Worm (Caenorhabditis elegans): ENCODE results near the gene spe-27.

The spe-27 gene

ce11 chrIV:5846269-5846668 is 19.4 kb downstream of the spe-27 start, which contains the start of gene sams-4:
Gene sams-4, minus strand, starts transcription at chrIV:5846369.
- no peak for TF ChIP-seq hnd-1 (tag; optimal IDR thresholded peaks at IDR 0.05)
- TF ChIP-seq aly-1 (tag; optimal IDR thresholded peaks at IDR 0.05), result no peak
- TF ChIP-seq ceh-13 (GFP tag; optimal IDR thresholded peaks at IDR 0.05), result no peak
- no peak for TF ChIP-seq tbx-11 (GFP tag; IDR thresholded peaks at IDR 0.05)
- no peak for TF ChIP-seq tra-4 (tag; optimal IDR thresholded peaks at IDR 0.05)
- no peak for TF ChIP-seq tbx-37 (GFP tag; conservative IDR thresholded peaks at IDR 0.05)
- no peak for TF ChIP-seq pes-1 (GFP tag; IDR thresholded peaks at IDR 0.05)
- no peak for TF ChIP-seq ceh-36 (tag; optimal IDR thresholded peaks at IDR 0.05)
- no peak for TF ChIP-seq flt-1 (GFP tag; IDR thresholded peaks at IDR 0.05)
- TF ChIP-seq hmg-4 (GFP tag; optimal IDR thresholded peaks at IDR 0.05), result no peak

- TF ChIP-seq sea-1 (GFP tag; conservative IDR thresholded peaks at IDR 0.05) (no peak), hmg-4 (GFP tag; optimal IDR thresholded peaks at IDR 0.05) (no peak), scrt-1 (GFP tag; IDR thresholded peaks at IDR 0.05) (no peak), pes-1 (GFP tag; IDR thresholded peaks at IDR 0.05) (no peak), tbx-37 (GFP tag; conservative IDR thresholded peaks at IDR 0.05) (no peak), hmbx-1 (tag; optimal IDR thresholded peaks at IDR 0.05) (no peak), ama-1 (optimal IDR thresholded peaks at IDR 0.05) (no peak), ceh-13 (GFP tag; optimal IDR thresholded peaks at IDR 0.05) (no peak)
Measured at ce11 chrIV:5842905-5843304, 22.8 kb downstream of the spe-27 start.

DNA sequence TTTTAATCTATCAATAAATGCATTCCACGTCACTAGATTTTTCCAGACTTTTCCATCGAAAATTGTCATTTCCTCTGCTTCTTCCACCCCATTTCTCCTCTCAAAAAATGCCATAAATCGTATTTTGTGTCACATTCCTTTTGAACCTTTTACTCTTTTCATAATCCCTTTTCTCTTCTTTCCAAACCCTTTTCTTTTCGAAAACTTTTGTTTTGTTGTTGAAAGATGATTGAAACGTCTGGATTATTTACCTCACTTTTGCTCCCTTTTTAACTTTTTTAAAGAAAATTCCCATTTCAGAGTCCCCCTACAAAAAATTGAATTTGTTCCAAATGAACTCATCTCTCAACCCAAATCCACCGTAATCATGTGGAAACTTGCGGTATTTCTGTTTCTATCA is 26.5 kb downstream of the spe-27 start, which contains the start of gene C06E7.2:
C06E7.2 (plus strand) TSS at position 301 of the 400 bp plus-strand sequence.
- no peak for TF ChIP-seq ets-7 (tag; optimal IDR thresholded peaks at IDR 0.05)
- TF ChIP-seq hmbx-1 (tag; optimal IDR thresholded peaks at IDR 0.05), result no peak
- no peak for TF ChIP-seq sea-1 (GFP tag; conservative IDR thresholded peaks at IDR 0.05)
- TF ChIP-seq B0310.2 (tag; optimal IDR thresholded peaks at IDR 0.05), result no peak
- no peak for TF ChIP-seq aly-1 (tag; optimal IDR thresholded peaks at IDR 0.05)
- no peak for TF ChIP-seq ceh-13 (GFP tag; optimal IDR thresholded peaks at IDR 0.05)
- no peak for TF ChIP-seq pes-1 (GFP tag; IDR thresholded peaks at IDR 0.05)
- TF ChIP-seq ceh-36 (tag; optimal IDR thresholded peaks at IDR 0.05), result no peak
- TF ChIP-seq scrt-1 (GFP tag; IDR thresholded peaks at IDR 0.05), result no peak
- TF ChIP-seq tbx-37 (GFP tag; conservative IDR thresholded peaks at IDR 0.05), result no peak
- no peak for TF ChIP-seq ama-1 (optimal IDR thresholded peaks at IDR 0.05)
- no peak for TF ChIP-seq hnd-1 (tag; optimal IDR thresholded peaks at IDR 0.05)
- TF ChIP-seq F13C5.2 (tag; optimal IDR thresholded peaks at IDR 0.05), result no peak
- TF ChIP-seq tbx-11 (GFP tag; IDR thresholded peaks at IDR 0.05), result no peak
- TF ChIP-seq flt-1 (GFP tag; IDR thresholded peaks at IDR 0.05), result no peak
- no peak for TF ChIP-seq hmg-4 (GFP tag; optimal IDR thresholded peaks at IDR 0.05)

ce11 chrIV:5834182-5834581 is 31.5 kb downstream of the spe-27 start:
- no peak for TF ChIP-seq ama-1 (optimal IDR thresholded peaks at IDR 0.05)
- no peak for TF ChIP-seq hmbx-1 (tag; optimal IDR thresholded peaks at IDR 0.05)
- no peak for TF ChIP-seq B0310.2 (tag; optimal IDR thresholded peaks at IDR 0.05)

- TF ChIP-seq ceh-36 (tag; optimal IDR thresholded peaks at IDR 0.05), result no peak
- TF ChIP-seq ceh-13 (GFP tag; optimal IDR thresholded peaks at IDR 0.05), result no peak
- no peak for TF ChIP-seq tbx-37 (GFP tag; conservative IDR thresholded peaks at IDR 0.05)
- no peak for TF ChIP-seq aly-1 (tag; optimal IDR thresholded peaks at IDR 0.05)
- TF ChIP-seq sea-1 (GFP tag; conservative IDR thresholded peaks at IDR 0.05), result no peak
- no peak for TF ChIP-seq F13C5.2 (tag; optimal IDR thresholded peaks at IDR 0.05)
Measured at ce11 chrIV:5832801-5833200, 32.9 kb downstream of the spe-27 start.

DNA sequence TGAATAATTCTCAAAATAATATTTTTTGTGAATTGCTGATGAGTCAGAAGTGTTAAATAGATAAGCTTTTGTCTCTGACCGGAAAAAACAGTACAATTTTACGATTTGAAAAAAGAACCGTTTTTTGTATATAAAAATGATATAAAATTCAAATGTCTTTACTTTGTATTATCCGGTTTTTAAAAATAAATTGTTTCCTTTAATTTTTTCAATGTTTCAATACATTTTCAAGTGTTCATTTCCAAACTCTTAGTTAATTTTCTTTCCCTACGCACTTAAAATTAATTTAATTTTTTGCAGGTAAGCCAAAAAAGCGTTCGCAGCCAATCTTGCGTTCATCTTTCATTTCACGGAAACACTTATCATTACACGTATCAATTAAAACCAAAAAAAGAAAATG is 41.2 kb downstream of the spe-27 start, which contains the start of gene egal-1:
egal-1 (plus strand) TSS at position 301 of the 400 bp plus-strand sequence.
- TF ChIP-seq hnd-1 (tag; optimal IDR thresholded peaks at IDR 0.05) (no peak), scrt-1 (GFP tag; IDR thresholded peaks at IDR 0.05) (no peak), ceh-13 (GFP tag; optimal IDR thresholded peaks at IDR 0.05) (no peak), flt-1 (GFP tag; IDR thresholded peaks at IDR 0.05) (no peak)

ce11 chrIV:5821997-5822396 is 43.7 kb downstream of the spe-27 start:
- TF ChIP-seq ceh-36 (tag; optimal IDR thresholded peaks at IDR 0.05) (no peak), B0310.2 (tag; optimal IDR thresholded peaks at IDR 0.05) (no peak), hnd-1 (tag; optimal IDR thresholded peaks at IDR 0.05) (no peak), flt-1 (GFP tag; IDR thresholded peaks at IDR 0.05) (no peak), hmbx-1 (tag; optimal IDR thresholded peaks at IDR 0.05) (no peak), scrt-1 (GFP tag; IDR thresholded peaks at IDR 0.05) (no peak), hmg-4 (GFP tag; optimal IDR thresholded peaks at IDR 0.05) (no peak), ama-1 (optimal IDR thresholded peaks at IDR 0.05) (no peak), ceh-13 (GFP tag; optimal IDR thresholded peaks at IDR 0.05) (no peak), tra-4 (tag; optimal IDR thresholded peaks at IDR 0.05) (no peak), pes-1 (GFP tag; IDR thresholded peaks at IDR 0.05) (no peak), aly-1 (tag; optimal IDR thresholded peaks at IDR 0.05) (no peak), F13C5.2 (tag; optimal IDR thresholded peaks at IDR 0.05) (no peak), sea-1 (GFP tag; conservative IDR thresholded peaks at IDR 0.05) (no peak)

ce11 chrIV:5820953-5821352 is 44.8 kb downstream of the spe-27 start:
- TF ChIP-seq hmbx-1 (tag; optimal IDR thresholded peaks at IDR 0.05) (no peak), tbx-11 (GFP tag; IDR thresholded peaks at IDR 0.05) (no peak), ceh-36 (tag; optimal IDR thresholded peaks at IDR 0.05) (no peak), sea-1 (GFP tag; conservative IDR thresholded peaks at IDR 0.05) (no peak), ceh-13 (GFP tag; optimal IDR thresholded peaks at IDR 0.05) (no peak), hnd-1 (tag; optimal IDR thresholded peaks at IDR 0.05) (no peak), tra-4 (tag; optimal IDR thresholded peaks at IDR 0.05) (no peak), tbx-37 (GFP tag; conservative IDR thresholded peaks at IDR 0.05) (no peak), B0310.2 (tag; optimal IDR thresholded peaks at IDR 0.05) (no peak), hmg-4 (GFP tag; optimal IDR thresholded peaks at IDR 0.05) (no peak), ets-7 (tag; optimal IDR thresholded peaks at IDR 0.05) (no peak), aly-1 (tag; optimal IDR thresholded peaks at IDR 0.05) (no peak), pes-1 (GFP tag; IDR thresholded peaks at IDR 0.05) (no peak), scrt-1 (GFP tag; IDR thresholded peaks at IDR 0.05) (no peak), ama-1 (optimal IDR thresholded peaks at IDR 0.05) (no peak), F13C5.2 (tag; optimal IDR thresholded peaks at IDR 0.05) (no peak), flt-1 (GFP tag; IDR thresholded peaks at IDR 0.05) (no peak)

Measured in whole organism, early embryonic.